Worm (Caenorhabditis elegans) whole organism, L4 larva: ENCODE measurements around the gene C48B4.12.

Experiments used
- D1046.2 ChIP-seq: fragments of 200-800 bp; sonication (Bioruptor generic); IDR thresholded peaks from 2 replicates; pipeline ENCODE4 v1.3.6; 2022; ENCODE audit warnings: missing genetic modification characterization, missing compliant biosample characterization
- F26F4.8 ChIP-seq: fragments of 200-800 bp; sonication (Bioruptor generic); conservative IDR thresholded peaks from 2 replicates; pipeline ENCODE4 v1.3.6; 2022; ENCODE audit warnings: missing genetic modification characterization, missing compliant biosample characterization
- F44E2.7 ChIP-seq: fragments of 200-800 bp; sonication (Bioruptor generic); IDR thresholded peaks from 2 replicates; pipeline ENCODE4 v2.1.2; 2022; ENCODE audit warnings: missing genetic modification characterization, missing compliant biosample characterization
- R02D3.7 ChIP-seq: fragments of 150-350 bp; sonication (generic microtip); optimal IDR thresholded peaks from 3 replicates; lab custom pipeline; 2014; ENCODE audit warnings: missing biosample characterization, missing genetic modification characterization
- T20F7.1 ChIP-seq: fragments of 200-800 bp; sonication (Bioruptor generic); optimal IDR thresholded peaks from 2 replicates; lab custom pipeline; 2018; ENCODE audit warnings: mild to moderate bottlenecking, missing genetic modification characterization, missing compliant biosample characterization
- aly-2 ChIP-seq: sonication (generic microtip); optimal IDR thresholded peaks from 2 replicates; lab custom pipeline; 2018; ENCODE audit warnings: missing biosample characterization, missing genetic modification characterization
- attf-4 ChIP-seq: sonication (generic microtip); optimal IDR thresholded peaks from 3 replicates; lab custom pipeline; 2017; ENCODE audit warnings: missing biosample characterization, missing genetic modification characterization
- ceh-20 ChIP-seq: fragments of 200-800 bp; sonication (Bioruptor generic); IDR thresholded peaks from 2 replicates; pipeline ENCODE4 v1.3.6; 2022; ENCODE audit warnings: missing genetic modification reagents, missing genetic modification characterization, missing compliant biosample characterization
- ceh-62 ChIP-seq: sonication (generic microtip); optimal IDR thresholded peaks from 2 replicates; lab custom pipeline; 2017; ENCODE audit warnings: missing biosample characterization, missing genetic modification characterization
- ceh-82 ChIP-seq: sonication (generic microtip); optimal IDR thresholded peaks from 2 replicates; lab custom pipeline; 2017; ENCODE audit warnings: missing biosample characterization, missing genetic modification characterization
- ctbp-1 ChIP-seq: fragments of 200-800 bp; sonication (Bioruptor generic); IDR thresholded peaks from 2 replicates; pipeline ENCODE4 v1.3.6; 2022; ENCODE audit warnings: missing genetic modification reagents, missing genetic modification characterization, missing compliant biosample characterization
- daf-16 ChIP-seq, 3 experiments: sonication (generic microtip); optimal IDR thresholded peaks; 2 replicates each; lab custom pipeline; 2016 to 2017; ENCODE audit warnings: missing genetic modification characterization in 3 of 3, missing genetic modification reagents in 3 of 3, mild to moderate bottlenecking in 2 of 3, missing compliant biosample characterization in 2 of 3, missing biosample characterization in 1 of 3, moderate library complexity in 1 of 3
- daf-19 ChIP-seq: fragments of 200-800 bp; sonication (Bioruptor generic); conservative IDR thresholded peaks from 2 replicates; pipeline ENCODE4 v1.3.6; 2022; ENCODE audit warnings: missing genetic modification characterization, missing compliant biosample characterization
- dmd-9 ChIP-seq: fragments of 200-800 bp; sonication (Bioruptor generic); IDR thresholded peaks from 2 replicates; pipeline ENCODE4 v1.3.6; 2022; ENCODE audit warnings: missing genetic modification reagents, missing genetic modification characterization, missing compliant biosample characterization
- dpl-1 ChIP-seq: fragments of 150-350 bp; optimal IDR thresholded peaks from 2 replicates; lab custom pipeline; 2014; ENCODE audit warnings: missing biosample characterization, missing genetic modification reagents, missing genetic modification characterization
- duxl-1 ChIP-seq: sonication (generic microtip); optimal IDR thresholded peaks from 2 replicates; lab custom pipeline; 2016; ENCODE audit warnings: mild to moderate bottlenecking, missing genetic modification characterization, moderate library complexity, missing compliant biosample characterization; ENCODE audit not compliant: poor library complexity
- egl-27 ChIP-seq: sonication (generic microtip); optimal IDR thresholded peaks from 3 replicates; lab custom pipeline; 2017; ENCODE audit warnings: missing biosample characterization, missing genetic modification reagents, missing genetic modification characterization
- fkh-10 ChIP-seq: fragments of 150-350 bp; optimal IDR thresholded peaks from 2 replicates; lab custom pipeline; 2014; ENCODE audit warnings: missing biosample characterization, missing genetic modification reagents, missing genetic modification characterization
- hlh-11 ChIP-seq: fragments of 200-800 bp; sonication (Bioruptor generic); optimal IDR thresholded peaks from 2 replicates; lab custom pipeline; 2018; ENCODE audit warnings: mild to moderate bottlenecking, missing genetic modification characterization, missing compliant biosample characterization
- hlh-30 ChIP-seq: sonication (generic microtip); optimal IDR thresholded peaks from 2 replicates; lab custom pipeline; 2017; ENCODE audit warnings: antibody characterized with exemption, mild to moderate bottlenecking, missing genetic modification characterization, missing compliant biosample characterization; ENCODE audit not compliant: insufficient read depth
- lin-1 ChIP-seq: fragments of 200-800 bp; sonication (Bioruptor generic); IDR thresholded peaks from 2 replicates; pipeline ENCODE4 v1.3.6; 2022; ENCODE audit warnings: missing genetic modification reagents, missing genetic modification characterization, missing compliant biosample characterization
- lin-15B ChIP-seq: fragments of 150-350 bp; sonication (generic microtip); optimal IDR thresholded peaks from 3 replicates; lab custom pipeline; 2014; ENCODE audit warnings: missing biosample characterization, missing genetic modification characterization
- lin-38 ChIP-seq: fragments of 200-800 bp; sonication (Bioruptor generic); IDR thresholded peaks from 2 replicates; pipeline ENCODE4 v1.3.6; 2022; ENCODE audit warnings: missing genetic modification reagents, missing genetic modification characterization, missing compliant biosample characterization
- madf-5 ChIP-seq, 2 experiments: fragments of 200-800 bp; sonication (Bioruptor generic); IDR thresholded peaks; 2 replicates each; pipeline ENCODE4 v1.3.6; 2022; ENCODE audit warnings: missing compliant biosample characterization in 2 of 2, missing genetic modification characterization in 2 of 2
- mdl-1 ChIP-seq, 2 experiments: fragments of 150-350 bp in 1 of 2; sonication (generic microtip) in 1 of 2; optimal IDR thresholded peaks; 2 replicates each; lab custom pipeline; 2014 to 2017; ENCODE audit warnings: missing biosample characterization in 2 of 2, missing genetic modification characterization in 2 of 2
- mdt-29 ChIP-seq: fragments of 200-800 bp; sonication (Bioruptor generic); IDR thresholded peaks from 2 replicates; pipeline ENCODE4 v1.3.6; 2022; ENCODE audit warnings: missing genetic modification reagents, missing genetic modification characterization, missing compliant biosample characterization
- mep-1 ChIP-seq: fragments of 150-350 bp; sonication (generic microtip); optimal IDR thresholded peaks from 3 replicates; lab custom pipeline; 2014; ENCODE audit warnings: missing biosample characterization, missing genetic modification characterization
- mxl-3 ChIP-seq: fragments of 200-800 bp; sonication (Bioruptor generic); optimal IDR thresholded peaks from 2 replicates; lab custom pipeline; 2018; ENCODE audit warnings: mild to moderate bottlenecking, missing genetic modification characterization, missing compliant biosample characterization
- nhr-102 ChIP-seq: sonication (generic microtip); optimal IDR thresholded peaks from 2 replicates; lab custom pipeline; 2016; ENCODE audit warnings: mild to moderate bottlenecking, missing genetic modification characterization, moderate library complexity, missing compliant biosample characterization
- nhr-11 ChIP-seq: fragments of 150-350 bp; optimal IDR thresholded peaks from 2 replicates; lab custom pipeline; 2014; ENCODE audit warnings: missing biosample characterization, missing genetic modification characterization
- nhr-111 ChIP-seq: fragments of 200-800 bp; sonication (Bioruptor generic); optimal IDR thresholded peaks from 2 replicates; lab custom pipeline; 2018; ENCODE audit warnings: mild to moderate bottlenecking, missing genetic modification characterization, missing compliant biosample characterization
- nhr-41 ChIP-seq: fragments of 200-800 bp; sonication (Bioruptor generic); IDR thresholded peaks from 2 replicates; pipeline ENCODE4 v1.3.6; 2022; ENCODE audit warnings: missing genetic modification reagents, missing genetic modification characterization, missing compliant biosample characterization
- nhr-48 ChIP-seq: sonication (generic microtip); optimal IDR thresholded peaks from 2 replicates; lab custom pipeline; 2016; ENCODE audit warnings: mild to moderate bottlenecking, missing genetic modification characterization, missing compliant biosample characterization
- nhr-76 ChIP-seq: fragments of 150-350 bp; optimal IDR thresholded peaks from 2 replicates; lab custom pipeline; 2014; ENCODE audit warnings: missing biosample characterization, missing genetic modification characterization
- nhr-77 ChIP-seq: fragments of 150-350 bp; optimal IDR thresholded peaks from 2 replicates; lab custom pipeline; 2014; ENCODE audit warnings: missing biosample characterization, missing genetic modification characterization
- sdz-12 ChIP-seq: fragments of 200-800 bp; sonication (Bioruptor generic); optimal IDR thresholded peaks from 2 replicates; lab custom pipeline; 2018; ENCODE audit warnings: mild to moderate bottlenecking, missing genetic modification characterization, missing compliant biosample characterization
- spr-3 ChIP-seq: fragments of 200-800 bp; sonication (Bioruptor generic); optimal IDR thresholded peaks from 2 replicates; lab custom pipeline; 2018; ENCODE audit warnings: mild to moderate bottlenecking, missing genetic modification characterization, missing compliant biosample characterization
- zfp-2 ChIP-seq: sonication (generic microtip); optimal IDR thresholded peaks from 2 replicates; lab custom pipeline; 2016; ENCODE audit warnings: mild to moderate bottlenecking, missing genetic modification characterization, missing compliant biosample characterization
- zip-2 ChIP-seq: fragments of 150-350 bp; optimal IDR thresholded peaks from 2 replicates; lab custom pipeline; 2014; ENCODE audit warnings: missing biosample characterization, missing genetic modification characterization
- ztf-11 ChIP-seq: fragments of 150-350 bp; optimal IDR thresholded peaks from 2 replicates; lab custom pipeline; 2014; ENCODE audit warnings: missing biosample characterization, missing genetic modification characterization

The C48B4.12 gene

DNA sequence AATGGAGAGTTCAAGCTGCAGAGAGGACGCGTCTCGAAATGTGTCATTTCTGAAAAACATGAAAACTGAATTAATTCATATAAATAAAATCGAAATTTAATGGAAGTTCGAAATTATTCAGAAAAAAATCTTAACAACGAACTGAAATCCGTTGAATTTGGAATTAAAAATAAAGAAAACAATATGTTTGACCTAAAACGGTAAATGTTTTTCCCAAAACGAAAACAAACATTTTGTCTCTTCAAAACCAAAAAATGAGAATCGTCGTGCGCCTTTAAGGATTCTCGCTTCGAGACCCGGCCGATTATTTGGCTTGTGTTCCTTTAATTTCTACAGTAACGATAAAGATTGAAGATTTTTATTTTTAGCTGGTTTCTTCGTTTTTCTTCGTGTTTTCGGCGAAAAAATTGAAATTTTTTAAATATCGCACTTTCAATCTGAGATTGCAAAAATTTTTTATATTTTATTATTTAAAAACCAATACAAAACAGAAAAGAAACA lies 37.7 kb upstream of the C48B4.12 start, which contains the start of gene C48B4.7:
Gene C48B4.7 (minus strand): TSS at position 51 of the 501 bp plus-strand sequence.
- TF ChIP-seq ceh-62 (no peak), sdz-12 (GFP tag; lab: Kevin White, UChicago) (no peak), lin-38 (GFP tag; lab: Robert Waterston, UW) (0 out of 2 replicates have a peak, but pooled peaks have one; percentile 24), attf-4 (tag; lab: Kevin White, UChicago) (no peak)

ce11 chrIII:9561158-9561557 lies 36.0 kb upstream of the C48B4.12 start, which contains the start of gene C48B4.8:
C48B4.8 (minus strand) TSS chrIII:9561258.
- TF ChIP-seq ctbp-1 (GFP tag; lab: Robert Waterston, UW) (no peak), T20F7.1 (GFP tag; lab: Kevin White, UChicago) (no peak), ceh-62 (no peak), mdl-1 (tag; optimal IDR thresholded peaks at IDR 0.05; lab: Kevin White, UChicago) (no peak), egl-27 (tag; lab: Kevin White, UChicago) (no peak), F26F4.8 (no peak), D1046.2 (GFP tag; lab: Robert Waterston, UW) (no peak), ceh-20 (no peak)
- TF ChIP-seq, all 104 proteins: peak for 0

DNA sequence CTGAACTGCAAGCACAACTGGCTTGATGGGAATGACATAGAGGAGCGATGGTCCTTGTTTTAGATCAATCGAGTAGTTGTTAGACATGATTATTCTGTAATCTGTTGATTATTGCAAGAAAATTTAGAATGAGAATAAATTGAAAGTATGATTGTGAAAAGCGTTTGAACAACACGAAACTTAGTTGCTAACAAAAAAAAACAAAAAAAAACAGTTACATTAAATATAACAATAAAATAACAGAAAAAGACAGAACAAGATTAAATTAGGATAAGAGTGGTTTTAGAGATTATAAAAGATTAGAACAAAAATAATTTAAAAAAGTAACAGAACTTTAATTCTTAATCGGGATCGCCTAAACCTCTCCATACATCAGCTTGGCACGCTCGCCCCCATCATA lies 33.9 kb upstream of the C48B4.12 start, which contains the start of gene C48B4.9:
Gene C48B4.9 (minus strand): TSS at position 101 of the 400 bp plus-strand sequence.
- TF ChIP-seq lin-1 (GFP tag; lab: Robert Waterston, UW): no peak
- no peak for TF ChIP-seq lin-15B (tag; lab: Kevin White, UChicago)
- no peak for TF ChIP-seq F26F4.8
- no peak for TF ChIP-seq duxl-1 (tag; lab: Kevin White, UChicago)
- no peak for TF ChIP-seq F44E2.7 (GFP tag; lab: Robert Waterston, UW)
- TF ChIP-seq D1046.2 (GFP tag; lab: Robert Waterston, UW): no peak
- TF ChIP-seq ceh-82 (tag; lab: Kevin White, UChicago): no peak
- no peak for TF ChIP-seq dpl-1 (GFP tag; lab: Kevin White, UChicago)
- TF ChIP-seq daf-19 (GFP tag; lab: Robert Waterston, UW): no peak
- no peak for TF ChIP-seq zip-2 (tag; lab: Kevin White, UChicago)

DNA sequence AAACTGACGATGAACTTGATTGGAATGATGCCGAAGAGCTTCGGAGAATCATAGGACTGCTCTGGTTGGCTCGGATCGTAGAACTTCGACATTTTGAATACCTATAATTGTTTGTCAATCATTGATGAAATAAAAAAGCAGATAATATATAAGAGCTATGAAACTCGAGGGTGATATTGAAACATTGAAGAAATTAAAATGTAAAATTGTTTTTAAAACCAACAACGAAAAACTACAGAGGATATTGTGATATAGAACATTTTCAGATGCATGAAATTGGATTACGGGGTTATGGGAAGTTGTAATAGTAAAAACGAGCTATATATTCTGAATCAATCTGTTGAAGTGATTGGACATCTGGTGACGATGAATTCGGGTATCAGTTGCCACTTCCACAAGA lies 32.7 kb upstream of the C48B4.12 start, which contains the start of gene C48B4.10:
Gene C48B4.10 (minus strand): TSS at position 101 of the 400 bp plus-strand sequence.
- TF ChIP-seq ctbp-1 (GFP tag; lab: Robert Waterston, UW): no peak
- no peak for TF ChIP-seq ztf-11 (tag; lab: Kevin White, UChicago)
- no peak for TF ChIP-seq nhr-41
- no peak for TF ChIP-seq daf-16 (GFP tag; optimal IDR thresholded peaks at IDR 0.05; lab: Kevin White, UChicago)
- no peak for TF ChIP-seq daf-16 (tag; optimal IDR thresholded peaks at IDR 0.05; lab: Kevin White, UChicago)
- no peak for TF ChIP-seq hlh-11 (tag; lab: Kevin White, UChicago)
- no peak for TF ChIP-seq fkh-10 (GFP tag; lab: Kevin White, UChicago)
- no peak for TF ChIP-seq ceh-82 (tag; lab: Kevin White, UChicago)
- no peak for TF ChIP-seq spr-3 (GFP tag; lab: Kevin White, UChicago)
- TF ChIP-seq nhr-48 (tag; lab: Kevin White, UChicago): no peak
- TF ChIP-seq nhr-77 (tag; lab: Kevin White, UChicago): no peak

DNA sequence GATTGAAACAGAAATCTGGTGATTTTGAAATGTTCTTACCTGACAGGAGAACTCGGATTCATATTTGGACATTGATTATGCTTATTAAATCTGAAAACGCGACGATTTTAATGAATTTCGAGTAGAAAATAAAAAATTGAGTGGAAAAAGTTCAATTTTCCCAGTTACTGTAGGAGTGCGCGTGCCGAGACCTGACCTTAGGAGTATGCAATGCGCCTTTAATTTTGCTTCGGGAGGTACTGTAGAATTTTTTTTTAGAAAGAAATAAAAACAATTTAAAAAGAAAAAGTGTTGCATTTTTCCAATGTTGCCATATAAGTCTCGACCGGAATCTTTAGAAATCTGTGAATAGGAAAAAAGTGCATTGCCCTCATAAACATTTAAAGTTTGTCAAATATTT lies 31.2 kb upstream of the C48B4.12 start, which contains the start of gene C48B4.11:
Gene C48B4.11 (minus strand): TSS at position 143 of the 400 bp plus-strand sequence.
- no peak for TF ChIP-seq nhr-111 (GFP tag; lab: Kevin White, UChicago)

ce11 chrIII:9568451-9568850 lies 28.7 kb upstream of the C48B4.12 start, which contains the start of gene C48B4.13:
C48B4.13 (plus strand) TSS chrIII:9568751.
- TF ChIP-seq nhr-76 (tag; lab: Kevin White, UChicago) (no peak), mdt-29 (GFP tag; lab: Robert Waterston, UW) (no peak), nhr-102 (tag; lab: Kevin White, UChicago) (no peak), T20F7.1 (GFP tag; lab: Kevin White, UChicago) (no peak), aly-2 (no peak), sdz-12 (GFP tag; lab: Kevin White, UChicago) (no peak), mep-1 (tag; lab: Kevin White, UChicago) (no peak), hlh-30 (no peak), madf-5 (GFP tag; IDR thresholded peaks at IDR 0.05; lab: Robert Waterston, UW) (no peak), zfp-2 (tag; lab: Kevin White, UChicago) (no peak), mdl-1 (tag; optimal IDR thresholded peaks at IDR 0.05; lab: Kevin White, UChicago) (no peak), ceh-20 (no peak), nhr-111 (GFP tag; lab: Kevin White, UChicago) (no peak), dmd-9 (no peak), lin-38 (GFP tag; lab: Robert Waterston, UW) (no peak), R02D3.7 (tag; lab: Kevin White, UChicago) (no peak), mxl-3 (GFP tag; lab: Kevin White, UChicago) (no peak), nhr-11 (tag; lab: Kevin White, UChicago) (no peak)
